Worm (Caenorhabditis elegans): ENCODE results near the gene odd-1.

odd-1 gene

ce11 chrIII:7154526-7154925 is 46.4 kb downstream of the odd-1 start:
- TF ChIP-seq ama-1 (optimal IDR thresholded peaks at IDR 0.05) (no peak), ets-7 (tag; optimal IDR thresholded peaks at IDR 0.05) (no peak), pes-1 (GFP tag; IDR thresholded peaks at IDR 0.05) (no peak), tbx-37 (GFP tag; conservative IDR thresholded peaks at IDR 0.05) (no peak), hnd-1 (tag; optimal IDR thresholded peaks at IDR 0.05) (no peak), hmbx-1 (tag; optimal IDR thresholded peaks at IDR 0.05) (no peak), B0310.2 (tag; optimal IDR thresholded peaks at IDR 0.05) (no peak), tbx-11 (GFP tag; IDR thresholded peaks at IDR 0.05) (no peak), scrt-1 (GFP tag; IDR thresholded peaks at IDR 0.05) (no peak), sea-1 (GFP tag; conservative IDR thresholded peaks at IDR 0.05) (no peak), ceh-36 (tag; optimal IDR thresholded peaks at IDR 0.05) (no peak)

- no peak for TF ChIP-seq ama-1 (optimal IDR thresholded peaks at IDR 0.05)
- no peak for TF ChIP-seq pes-1 (GFP tag; IDR thresholded peaks at IDR 0.05)
- 0 out of 2 replicates have a peak, but pooled peaks have one; percentile 28 for TF ChIP-seq sea-1 (GFP tag; conservative IDR thresholded peaks at IDR 0.05)
- no peak for TF ChIP-seq ceh-13 (GFP tag; optimal IDR thresholded peaks at IDR 0.05)
- no peak for TF ChIP-seq hmbx-1 (tag; optimal IDR thresholded peaks at IDR 0.05)
- TF ChIP-seq tbx-11 (GFP tag; IDR thresholded peaks at IDR 0.05) = no peak
- TF ChIP-seq tra-4 (tag; optimal IDR thresholded peaks at IDR 0.05) = no peak
- peak; percentile 3; the same call in 1 of the 2 replicates for TF ChIP-seq flt-1 (GFP tag; IDR thresholded peaks at IDR 0.05)
- no peak for TF ChIP-seq tbx-37 (GFP tag; conservative IDR thresholded peaks at IDR 0.05)
- peak; percentile 70 for TF ChIP-seq F13C5.2 (tag; optimal IDR thresholded peaks at IDR 0.05)
- TF ChIP-seq hnd-1 (tag; optimal IDR thresholded peaks at IDR 0.05) = no peak
- peak; percentile 2 for TF ChIP-seq hmg-4 (GFP tag; optimal IDR thresholded peaks at IDR 0.05)
These were observed 47.5 kb downstream of the odd-1 start for ce11 chrIII:7155631-7156030.

- TF ChIP-seq ceh-13 (GFP tag; optimal IDR thresholded peaks at IDR 0.05) (no peak), ets-7 (tag; optimal IDR thresholded peaks at IDR 0.05) (no peak), sea-1 (GFP tag; conservative IDR thresholded peaks at IDR 0.05) (no peak), pes-1 (GFP tag; IDR thresholded peaks at IDR 0.05) (no peak)
These were observed 50.6 kb downstream of the odd-1 start, which contains the start of gene nuo-4 for ce11 chrIII:7158709-7159108. TSS of gene nuo-4 (minus strand) at chrIII:7158809.

- TF ChIP-seq scrt-1 (GFP tag; IDR thresholded peaks at IDR 0.05) = no peak
- TF ChIP-seq flt-1 (GFP tag; IDR thresholded peaks at IDR 0.05) = no peak
- no peak for TF ChIP-seq F13C5.2 (tag; optimal IDR thresholded peaks at IDR 0.05)
- TF ChIP-seq tbx-37 (GFP tag; conservative IDR thresholded peaks at IDR 0.05) = no peak
- no peak for TF ChIP-seq hmbx-1 (tag; optimal IDR thresholded peaks at IDR 0.05)
These were observed 51.1 kb downstream of the odd-1 start for ce11 chrIII:7159246-7159645.
